Worm (Caenorhabditis elegans): ENCODE data around the gene sdhd-1.

The sdhd-1 gene

DNA sequence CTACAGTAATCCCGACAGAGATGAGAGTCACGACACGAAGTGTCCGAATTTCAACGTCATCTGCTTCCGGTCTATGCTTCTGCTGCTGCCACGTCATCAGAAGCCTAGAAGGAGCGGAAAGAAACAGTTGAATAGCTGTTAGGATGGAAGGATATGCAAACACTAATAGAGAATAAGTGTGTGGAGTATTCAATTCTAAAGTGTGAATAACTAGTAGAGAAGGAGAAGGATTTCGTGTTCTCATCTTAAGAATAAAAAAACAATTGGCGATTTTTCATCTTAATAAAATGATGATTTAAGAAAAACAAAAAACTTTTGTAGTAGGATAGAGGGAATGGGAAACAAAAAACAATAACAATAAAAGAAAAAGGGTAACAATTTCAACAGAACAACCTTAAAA is 3.8 kb downstream of the sdhd-1 start, which contains the start of gene col-83:
Gene col-83 (minus strand): TSS at position 101 of the 400 bp plus-strand sequence.
- TF ChIP-seq hmg-4 (GFP tag; optimal IDR thresholded peaks at IDR 0.05) (no peak), scrt-1 (GFP tag; IDR thresholded peaks at IDR 0.05) (no peak), ceh-36 (tag; optimal IDR thresholded peaks at IDR 0.05) (no peak), hnd-1 (tag; optimal IDR thresholded peaks at IDR 0.05) (no peak), ama-1 (optimal IDR thresholded peaks at IDR 0.05) (no peak), tra-4 (tag; optimal IDR thresholded peaks at IDR 0.05) (no peak), tbx-11 (GFP tag; IDR thresholded peaks at IDR 0.05) (no peak), ceh-13 (GFP tag; optimal IDR thresholded peaks at IDR 0.05) (no peak), F13C5.2 (tag; optimal IDR thresholded peaks at IDR 0.05) (no peak), B0310.2 (tag; optimal IDR thresholded peaks at IDR 0.05) (no peak), hmbx-1 (tag; optimal IDR thresholded peaks at IDR 0.05) (no peak), sea-1 (GFP tag; conservative IDR thresholded peaks at IDR 0.05) (no peak), tbx-37 (GFP tag; conservative IDR thresholded peaks at IDR 0.05) (no peak)

DNA sequence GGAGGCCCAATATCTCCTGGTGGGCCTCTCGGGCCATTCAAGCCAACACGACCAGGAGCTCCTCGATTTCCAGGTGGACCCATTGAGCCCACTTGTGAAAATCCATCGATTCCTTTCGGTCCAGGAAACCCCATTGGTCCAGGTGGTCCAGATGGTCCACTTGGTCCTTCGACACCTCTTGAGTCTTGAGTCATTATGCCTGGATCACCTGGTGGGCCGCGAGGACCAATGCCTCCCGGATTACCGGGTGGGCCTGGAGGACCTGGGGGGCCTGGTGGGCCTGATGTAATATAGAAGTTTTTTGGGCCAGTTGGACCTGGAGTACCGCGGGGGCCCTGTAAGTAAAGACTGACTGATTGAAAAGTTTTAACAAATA is 5.5 kb downstream of the sdhd-1 start:
- peak; percentile 62 for TF ChIP-seq aly-1 (tag; optimal IDR thresholded peaks at IDR 0.05)
- no peak for TF ChIP-seq ama-1 (optimal IDR thresholded peaks at IDR 0.05)

DNA sequence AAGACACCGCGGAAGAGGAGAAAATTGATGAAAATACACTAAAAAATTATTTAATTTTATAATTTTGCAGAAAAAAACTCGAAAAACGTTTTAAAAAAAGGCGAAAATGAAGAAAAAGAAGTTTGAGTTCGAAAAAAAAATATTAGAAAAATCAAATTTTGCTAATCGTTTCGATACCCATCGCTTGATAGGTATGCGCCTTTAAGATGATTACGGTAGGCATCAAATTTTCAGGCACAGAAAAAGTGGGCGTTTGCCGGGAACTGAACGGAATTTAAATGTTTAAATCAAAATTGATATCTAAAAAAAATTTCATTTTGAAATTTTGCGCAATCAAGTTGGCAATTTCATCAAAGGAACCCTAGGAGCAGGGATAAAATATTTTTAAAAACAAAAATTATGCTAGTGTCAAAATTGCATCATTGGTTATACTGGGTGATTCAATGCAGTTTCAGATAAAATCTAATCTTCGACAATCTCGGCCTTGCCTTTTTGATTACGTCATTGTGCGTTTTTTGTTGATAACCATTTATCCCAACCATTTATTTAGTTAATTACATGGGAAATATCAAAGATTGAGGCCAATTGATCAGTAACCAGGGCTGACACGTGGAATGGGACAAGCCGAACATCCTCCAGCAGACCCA is 6.0 kb downstream of the sdhd-1 start:
- no peak for TF ChIP-seq F13C5.2 (tag; optimal IDR thresholded peaks at IDR 0.05)
- TF ChIP-seq hmbx-1 (tag; optimal IDR thresholded peaks at IDR 0.05), result no peak

DNA sequence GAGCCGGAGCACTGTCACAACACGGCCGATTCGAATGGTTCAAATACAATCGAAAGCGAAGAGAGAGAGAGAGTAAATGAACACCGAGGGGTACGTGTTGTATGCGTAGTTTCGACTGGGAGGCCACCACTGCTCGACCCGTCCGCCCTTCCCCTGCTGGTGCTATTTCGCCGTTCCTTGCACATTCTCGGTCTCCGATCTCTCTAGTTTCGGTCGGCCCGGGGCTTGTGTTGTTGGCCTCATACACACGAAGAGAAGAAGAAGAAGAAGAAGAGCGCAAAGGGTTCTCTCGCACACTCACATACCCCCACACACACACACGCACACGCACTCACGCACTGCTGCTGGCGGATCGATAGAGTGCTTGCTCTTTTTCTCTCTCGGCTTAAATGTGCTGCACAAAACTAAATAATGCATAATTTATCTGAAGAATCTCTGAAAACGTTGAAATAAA is 6.8 kb downstream of the sdhd-1 start:
- TF ChIP-seq sea-1 (GFP tag; conservative IDR thresholded peaks at IDR 0.05) (no peak), tbx-11 (GFP tag; IDR thresholded peaks at IDR 0.05) (no peak), pes-1 (GFP tag; IDR thresholded peaks at IDR 0.05) (0 out of 2 replicates have a peak, but pooled peaks have one; percentile 45), B0310.2 (tag; optimal IDR thresholded peaks at IDR 0.05) (peak; percentile 55), hnd-1 (tag; optimal IDR thresholded peaks at IDR 0.05) (no peak), hmg-4 (GFP tag; optimal IDR thresholded peaks at IDR 0.05) (peak; percentile 94), tbx-37 (GFP tag; conservative IDR thresholded peaks at IDR 0.05) (0 out of 2 replicates have a peak, but pooled peaks have one; percentile 20), ceh-36 (tag; optimal IDR thresholded peaks at IDR 0.05) (peak; percentile 32), ets-7 (tag; optimal IDR thresholded peaks at IDR 0.05) (peak; percentile 5), F13C5.2 (tag; optimal IDR thresholded peaks at IDR 0.05) (peak; percentile 57), scrt-1 (GFP tag; IDR thresholded peaks at IDR 0.05) (no peak), aly-1 (tag; optimal IDR thresholded peaks at IDR 0.05) (peak; percentile 79)

DNA sequence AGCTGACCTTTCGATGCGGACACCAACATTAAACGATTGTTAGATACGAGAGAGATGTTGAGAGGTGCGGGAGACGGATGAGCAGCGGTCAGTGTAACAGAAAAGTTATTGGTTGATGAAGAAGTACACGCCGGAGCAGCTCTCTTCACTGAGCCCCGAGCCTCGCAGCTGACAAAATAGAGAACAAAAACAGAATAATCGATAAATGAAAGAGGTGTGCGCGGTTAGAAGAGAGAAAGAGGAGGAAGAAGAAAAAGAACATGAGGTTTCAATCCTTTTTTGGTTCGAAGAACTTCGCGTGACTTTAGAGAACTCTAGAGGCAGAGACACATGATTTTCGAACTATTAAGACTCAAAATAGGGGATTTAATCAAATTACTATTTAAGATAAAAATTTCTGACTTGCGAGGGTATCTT is 7.9 kb downstream of the sdhd-1 start:
- TF ChIP-seq flt-1 (GFP tag; IDR thresholded peaks at IDR 0.05) (no peak), ama-1 (optimal IDR thresholded peaks at IDR 0.05) (peak; percentile 20), F13C5.2 (tag; optimal IDR thresholded peaks at IDR 0.05) (peak; percentile 10), hmg-4 (GFP tag; optimal IDR thresholded peaks at IDR 0.05) (peak; percentile 37)

DNA sequence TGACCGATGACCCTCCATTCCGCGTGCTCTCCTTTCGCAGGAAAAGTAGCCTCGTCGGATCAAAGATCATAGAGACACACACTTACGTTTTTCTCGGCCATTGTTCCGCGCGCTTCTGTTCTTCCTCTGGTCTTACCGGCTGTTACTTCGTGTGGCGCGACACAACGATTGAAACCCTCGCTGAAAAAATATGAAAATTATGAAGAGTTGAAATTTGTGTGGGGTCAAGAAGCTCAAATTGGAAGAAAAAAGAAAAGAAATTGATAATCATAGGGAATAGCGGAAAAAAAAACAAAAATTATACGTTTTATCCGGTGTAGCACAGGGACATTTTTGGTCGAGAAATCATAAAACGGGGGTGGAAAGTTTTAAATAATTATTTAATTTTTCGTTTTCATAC is 8.7 kb downstream of the sdhd-1 start, which contains the start of gene cey-1:
Gene cey-1 (minus strand): TSS at position 180 of the 400 bp plus-strand sequence.
- no peak for TF ChIP-seq flt-1 (GFP tag; IDR thresholded peaks at IDR 0.05)
- no peak for TF ChIP-seq sea-1 (GFP tag; conservative IDR thresholded peaks at IDR 0.05)
- no peak for TF ChIP-seq ceh-36 (tag; optimal IDR thresholded peaks at IDR 0.05)
- no peak for TF ChIP-seq tbx-37 (GFP tag; conservative IDR thresholded peaks at IDR 0.05)
- TF ChIP-seq ets-7 (tag; optimal IDR thresholded peaks at IDR 0.05), result no peak
- no peak for TF ChIP-seq F13C5.2 (tag; optimal IDR thresholded peaks at IDR 0.05)
- no peak for TF ChIP-seq hnd-1 (tag; optimal IDR thresholded peaks at IDR 0.05)
- no peak for TF ChIP-seq scrt-1 (GFP tag; IDR thresholded peaks at IDR 0.05)
- no peak for TF ChIP-seq tbx-11 (GFP tag; IDR thresholded peaks at IDR 0.05)

DNA sequence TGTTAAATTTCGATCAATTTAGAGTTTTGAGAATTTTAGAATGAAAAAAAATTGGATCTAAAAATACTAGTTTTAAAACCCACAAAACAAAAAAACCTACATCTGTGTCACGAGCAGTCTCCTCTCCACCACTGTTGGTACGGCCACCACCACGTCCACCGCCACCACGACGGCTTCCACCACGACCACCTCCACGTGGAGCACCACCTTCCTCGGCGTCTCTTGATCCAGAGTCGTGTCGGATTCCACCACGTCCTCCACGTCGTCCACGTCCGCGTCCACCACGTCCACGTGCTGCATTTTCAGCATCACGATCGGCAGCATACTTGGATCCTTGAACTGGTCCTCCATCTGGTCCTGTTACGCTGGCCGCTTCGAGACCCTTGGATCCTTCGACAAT is 9.6 kb downstream of the sdhd-1 start:
- no peak for TF ChIP-seq hmbx-1 (tag; optimal IDR thresholded peaks at IDR 0.05)
- TF ChIP-seq scrt-1 (GFP tag; IDR thresholded peaks at IDR 0.05), result 0 out of 2 replicates have a peak, but pooled peaks have one; percentile 37

DNA sequence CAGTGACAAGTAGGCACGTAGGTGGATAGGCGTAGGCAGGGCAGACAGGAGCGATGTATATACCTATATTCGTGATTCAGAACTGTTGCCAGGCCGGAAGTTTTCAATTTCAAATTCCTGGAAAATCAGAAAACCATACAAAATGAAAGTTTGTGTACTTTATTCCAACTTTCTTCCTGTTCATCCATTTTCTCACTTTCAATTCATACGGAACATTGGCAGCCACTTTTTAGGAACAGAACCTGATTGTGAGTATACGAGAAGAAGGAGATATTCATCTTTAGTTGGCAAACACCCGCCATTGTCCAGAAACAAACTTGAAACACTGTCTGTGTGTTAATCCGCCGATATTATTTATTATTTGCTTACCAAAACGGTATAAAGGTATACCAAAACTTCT is 13.9 kb downstream of the sdhd-1 start, which contains the start of gene srlf-15:
Gene srlf-15 (plus strand): TSS at position 301 of the 400 bp plus-strand sequence.
- TF ChIP-seq hmg-4 (GFP tag; optimal IDR thresholded peaks at IDR 0.05) (no peak), scrt-1 (GFP tag; IDR thresholded peaks at IDR 0.05) (no peak), flt-1 (GFP tag; IDR thresholded peaks at IDR 0.05) (no peak)

DNA sequence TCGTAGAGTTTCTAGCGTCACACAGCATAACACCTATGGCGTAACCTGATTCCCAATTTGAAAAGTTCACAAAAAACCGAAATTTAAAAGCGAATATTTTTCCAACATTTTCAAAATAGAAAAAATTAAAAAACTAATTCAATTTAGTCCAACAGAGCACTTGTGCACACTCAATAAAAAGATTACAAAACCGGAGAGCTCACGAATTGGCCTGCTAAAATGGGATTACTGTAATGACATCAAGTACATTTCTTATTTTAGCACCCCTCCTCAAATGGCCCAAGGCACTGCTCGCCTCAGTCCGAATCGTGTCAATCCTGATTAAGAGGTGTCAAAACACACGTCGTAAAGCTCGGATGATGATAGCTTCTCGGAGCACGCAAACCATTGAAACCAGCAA is 16.9 kb downstream of the sdhd-1 start:
- TF ChIP-seq tbx-11 (GFP tag; IDR thresholded peaks at IDR 0.05), result no peak
- no peak for TF ChIP-seq ceh-13 (GFP tag; optimal IDR thresholded peaks at IDR 0.05)
- no peak for TF ChIP-seq hnd-1 (tag; optimal IDR thresholded peaks at IDR 0.05)
- TF ChIP-seq sea-1 (GFP tag; conservative IDR thresholded peaks at IDR 0.05), result no peak
- no peak for TF ChIP-seq flt-1 (GFP tag; IDR thresholded peaks at IDR 0.05)
